Worm (Caenorhabditis elegans) whole organism, young adult: ENCODE results near the gene cdr-7.

ENCODE experiments used
- K12H6.12 ChIP-seq: fragments of 200-800 bp; sonication (Bioruptor generic); optimal IDR thresholded peaks from 2 replicates; lab custom pipeline; 2018; ENCODE audit warnings: mild to moderate bottlenecking, missing genetic modification characterization, missing compliant biosample characterization
- Y53G8AR.9 ChIP-seq: fragments of 200-800 bp; sonication (Bioruptor generic); conservative IDR thresholded peaks from 2 replicates; pipeline ENCODE4 v1.3.6; 2022; ENCODE audit warnings: missing genetic modification reagents, missing genetic modification characterization, missing compliant biosample characterization
- ama-1 ChIP-seq, 3 experiments: fragments of 150-350 bp in 1 of 3; sonication (generic microtip) in 2 of 3; optimal IDR thresholded peaks; 2 replicates each; lab custom pipeline; 2014 to 2018; ENCODE audit warnings: missing biosample characterization in 2 of 3, missing genetic modification characterization in 2 of 3, missing genetic modification reagents in 2 of 3
- attf-5 ChIP-seq: fragments of 200-800 bp; sonication (Bioruptor generic); optimal IDR thresholded peaks from 2 replicates; lab custom pipeline; 2018; ENCODE audit warnings: mild to moderate bottlenecking, missing genetic modification characterization, missing compliant biosample characterization
- ceh-100 ChIP-seq: fragments of 200-800 bp; sonication (Bioruptor generic); IDR thresholded peaks from 2 replicates; pipeline ENCODE4 v1.3.6; 2022; ENCODE audit warnings: missing genetic modification reagents, missing genetic modification characterization, missing compliant biosample characterization
- lsy-27 ChIP-seq: sonication (generic microtip); optimal IDR thresholded peaks from 2 replicates; lab custom pipeline; 2017; ENCODE audit warnings: missing genetic modification characterization, mild to moderate bottlenecking, missing compliant biosample characterization, antibody characterized with exemption, missing genotype, borderline replicate concordance; ENCODE audit not compliant: insufficient read depth
- madf-10 ChIP-seq: sonication (generic microtip); optimal IDR thresholded peaks from 2 replicates; lab custom pipeline; 2016; ENCODE audit warnings: mild to moderate bottlenecking, missing genetic modification characterization, missing compliant biosample characterization
- madf-8 ChIP-seq: fragments of 200-800 bp; sonication (Bioruptor generic); conservative IDR thresholded peaks from 2 replicates; pipeline ENCODE4 v1.3.6; 2022; ENCODE audit warnings: missing genetic modification reagents, missing genetic modification characterization, missing compliant biosample characterization
- nfya-1 ChIP-seq: sonication (generic microtip); optimal IDR thresholded peaks from 2 replicates; lab custom pipeline; 2017; ENCODE audit warnings: antibody characterized with exemption, missing compliant biosample characterization, missing genetic modification characterization, borderline replicate concordance; ENCODE audit not compliant: insufficient read depth
- rpc-1 ChIP-seq, 2 experiments: fragments of 150-350 bp in 1 of 2; sonication (generic microtip) in 1 of 2; optimal IDR thresholded peaks; 2 replicates each; lab custom pipeline; 2014 to 2018; ENCODE audit warnings: missing biosample characterization in 1 of 2, missing genetic modification characterization in 1 of 2, missing genetic modification reagents in 1 of 2, missing genotype in 1 of 2
- snpc-3.4 ChIP-seq: sonication (generic microtip); optimal IDR thresholded peaks from 2 replicates; lab custom pipeline; 2017; ENCODE audit warnings: missing genetic modification characterization, mild to moderate bottlenecking, missing compliant biosample characterization, antibody characterized with exemption, moderate library complexity, missing genotype, missing genetic modification reagents
- snpc-4 ChIP-seq, 5 experiments: fragments of 150-350 bp in 1 of 5; sonication (generic microtip) in 4 of 5; optimal IDR thresholded peaks; 2 replicates each; lab custom pipeline; 2014 to 2018; ENCODE audit warnings: missing genetic modification characterization in 5 of 5, missing biosample characterization in 3 of 5, antibody characterized with exemption in 2 of 5, mild to moderate bottlenecking in 2 of 5, missing compliant biosample characterization in 2 of 5, missing genotype in 2 of 5, moderate library complexity in 2 of 5, missing genetic modification reagents in 1 of 5
- unc-130 ChIP-seq: sonication (generic microtip); optimal IDR thresholded peaks from 2 replicates; lab custom pipeline; 2016; ENCODE audit warnings: missing genetic modification reagents, missing genetic modification characterization, missing compliant biosample characterization
- unc-62 ChIP-seq: fragments of 150-350 bp; optimal IDR thresholded peaks from 2 replicates; lab custom pipeline; 2014; ENCODE audit warnings: missing biosample characterization, missing genetic modification reagents, missing genetic modification characterization

DNA sequence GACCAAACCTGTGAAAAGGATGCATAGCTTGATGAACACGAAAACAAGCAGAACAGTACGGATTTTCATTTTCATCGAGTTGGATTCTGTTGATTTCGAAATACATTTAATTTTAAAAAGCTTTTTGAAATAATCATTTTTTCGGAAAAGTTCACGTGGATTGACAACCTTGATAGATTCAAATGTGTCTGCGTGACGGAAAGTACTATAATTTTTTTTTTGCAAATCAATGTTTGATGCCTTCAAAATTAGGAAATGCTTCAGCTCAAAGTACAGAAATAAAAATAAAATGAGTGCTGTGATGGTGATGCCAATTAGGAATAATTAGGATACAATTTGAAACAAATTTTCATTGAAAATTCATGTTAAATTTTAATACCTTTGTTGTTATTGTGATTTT lies 8.9 kb upstream of the cdr-7 start, which contains the start of gene C54D10.4:
- TF ChIP-seq attf-5 (GFP tag; lab: Kevin White, UChicago): no peak
- no peak for TF ChIP-seq madf-10
- TF ChIP-seq ceh-100 (GFP tag; lab: Robert Waterston, UW): no peak
- TF ChIP-seq lsy-27: no peak
- TF ChIP-seq ama-1 (optimal IDR thresholded peaks at IDR 0.05; lab: Kevin White, UChicago): no peak
- no peak for TF ChIP-seq ama-1 (GFP tag; optimal IDR thresholded peaks at IDR 0.05; lab: Kevin White, UChicago)
- no peak for TF ChIP-seq madf-8 (GFP tag; lab: Robert Waterston, UW)
- TF ChIP-seq snpc-4 (GFP tag; optimal IDR thresholded peaks at IDR 0.05; lab: Kevin White, UChicago): no peak
- TF ChIP-seq snpc-4 (tag; optimal IDR thresholded peaks at IDR 0.05; lab: Kevin White, UChicago): no peak
- no peak for TF ChIP-seq rpc-1 (optimal IDR thresholded peaks at IDR 0.05; lab: Kevin White, UChicago)
- TF ChIP-seq rpc-1 (tag; optimal IDR thresholded peaks at IDR 0.05; lab: Kevin White, UChicago): no peak
- no peak for TF ChIP-seq snpc-3.4 (tag; lab: Kevin White, UChicago)
- no peak for TF ChIP-seq unc-62 (GFP tag; lab: Kevin White, UChicago)
- no peak for TF ChIP-seq unc-130
- no peak for TF ChIP-seq Y53G8AR.9 (GFP tag; lab: Robert Waterston, UW)
- no peak for TF ChIP-seq nfya-1 (tag; lab: Kevin White, UChicago)
- TF ChIP-seq K12H6.12 (tag; lab: Kevin White, UChicago): no peak
